Fruit fly (Drosophila melanogaster) Kc167 (cell line): ENCODE results near the gene amd.

Experiments used
- Sin3A ChIP-seq: fragments of >200 bp; optimal IDR thresholded peaks from 2 replicates; lab custom pipeline; 2018; ENCODE audit warnings: missing external identifiers
- h ChIP-seq: fragments of >200 bp; optimal IDR thresholded peaks from 3 replicates; lab custom pipeline; 2018; ENCODE audit warnings: missing external identifiers
- insv ChIP-seq: fragments of >200 bp; optimal IDR thresholded peaks from 3 replicates; lab custom pipeline; 2018; ENCODE audit warnings: missing external identifiers

- TF ChIP-seq insv (lab: Kevin White, UChicago) (no peak), h (lab: Kevin White, UChicago) (no peak), Sin3A (lab: Kevin White, UChicago) (no peak)
These were observed 1.8 kb downstream of the amd start for dm6 chr2L:19111729-19112128.
